Worm (Caenorhabditis elegans) whole organism, L1 larva: ENCODE data around the gene sdz-9.

Experiments used
- alr-1 ChIP-seq: fragments of 200-800 bp; sonication (Bioruptor generic); optimal IDR thresholded peaks from 2 replicates; lab custom pipeline; 2018; ENCODE audit warnings: borderline replicate concordance, mild to moderate bottlenecking, missing genetic modification characterization, missing compliant biosample characterization
- aly-2 ChIP-seq: fragments of 150-350 bp; optimal IDR thresholded peaks from 2 replicates; lab custom pipeline; 2014; ENCODE audit warnings: missing biosample characterization, missing genetic modification characterization
- blmp-1 ChIP-seq: fragments of 150-350 bp; optimal IDR thresholded peaks from 2 replicates; lab custom pipeline; 2014; ENCODE audit warnings: missing biosample characterization, missing genetic modification characterization
- ceh-63 ChIP-seq: fragments of 200-800 bp; sonication (Bioruptor generic); optimal IDR thresholded peaks from 2 replicates; lab custom pipeline; 2018; ENCODE audit warnings: mild to moderate bottlenecking, missing genetic modification characterization, missing compliant biosample characterization
- ceh-8 ChIP-seq: fragments of 200-800 bp; sonication (Bioruptor generic); optimal IDR thresholded peaks from 2 replicates; lab custom pipeline; 2018; ENCODE audit warnings: mild to moderate bottlenecking, missing genetic modification characterization, moderate library complexity, missing compliant biosample characterization
- ceh-82 ChIP-seq, 3 experiments: fragments of 150-350 bp in 1 of 3; sonication (generic microtip) in 2 of 3; optimal IDR thresholded peaks; 2 replicates each; lab custom pipeline; 2014 to 2017; ENCODE audit warnings: missing biosample characterization in 3 of 3, missing genetic modification characterization in 3 of 3
- ceh-90 ChIP-seq: sonication (generic microtip); optimal IDR thresholded peaks from 2 replicates; lab custom pipeline; 2016; ENCODE audit warnings: missing genetic modification characterization, missing compliant biosample characterization
- dsc-1 ChIP-seq: sonication (generic microtip); optimal IDR thresholded peaks from 2 replicates; lab custom pipeline; 2016; ENCODE audit warnings: mild to moderate bottlenecking, missing genetic modification characterization, missing compliant biosample characterization
- efl-1 ChIP-seq, 4 experiments: fragments of 150-350 bp; optimal IDR thresholded peaks in 3 of 4; peaks in 1 of 4; 1 replicate in 1 of 4; 2 replicates in 3 of 4; lab custom pipeline; 2014; ENCODE audit warnings: missing biosample characterization in 2 of 4, missing genetic modification characterization in 2 of 4, missing genetic modification reagents in 2 of 4
- egl-27 ChIP-seq, 2 experiments: fragments of 150-350 bp in 1 of 2; sonication (generic microtip); optimal IDR thresholded peaks; 3 replicates each; lab custom pipeline; 2017 to 2018; ENCODE audit warnings: missing biosample characterization in 2 of 2, missing genetic modification characterization in 2 of 2, missing genetic modification reagents in 2 of 2
- elt-3 ChIP-seq, 6 experiments: fragments of 150-350 bp in 1 of 6; sonication (generic microtip); optimal IDR thresholded peaks; 2 replicates each; lab custom pipeline; 2017 to 2018; ENCODE audit warnings: missing biosample characterization in 6 of 6, missing genetic modification characterization in 6 of 6, inconsistent platforms in 1 of 6
- fkh-10 ChIP-seq: sonication (generic microtip); optimal IDR thresholded peaks from 2 replicates; lab custom pipeline; 2017; ENCODE audit warnings: missing biosample characterization, missing genetic modification reagents, missing genetic modification characterization
- fkh-4 ChIP-seq: sonication (generic microtip); optimal IDR thresholded peaks from 2 replicates; lab custom pipeline; 2016; ENCODE audit warnings: missing compliant biosample characterization, missing genetic modification characterization, borderline replicate concordance
- hlh-4 ChIP-seq: sonication (generic microtip); optimal IDR thresholded peaks from 2 replicates; lab custom pipeline; 2016; ENCODE audit warnings: mild to moderate bottlenecking, missing genetic modification characterization, missing compliant biosample characterization
- hpl-2 ChIP-seq: fragments of 150-350 bp; optimal IDR thresholded peaks from 2 replicates; lab custom pipeline; 2014; ENCODE audit warnings: missing biosample characterization, missing genetic modification reagents, missing genetic modification characterization
- irx-1 ChIP-seq: sonication (generic microtip); optimal IDR thresholded peaks from 2 replicates; lab custom pipeline; 2016; ENCODE audit warnings: missing genetic modification characterization, missing compliant biosample characterization
- jun-1 ChIP-seq: fragments of 150-350 bp; optimal IDR thresholded peaks from 2 replicates; lab custom pipeline; 2014; ENCODE audit warnings: missing biosample characterization, missing genetic modification reagents, missing genetic modification characterization
- lin-13 ChIP-seq: fragments of 150-350 bp; optimal IDR thresholded peaks from 2 replicates; lab custom pipeline; 2014; ENCODE audit warnings: missing biosample characterization, missing genetic modification reagents, missing genetic modification characterization
- lin-15B ChIP-seq: fragments of 150-350 bp; sonication (generic microtip); optimal IDR thresholded peaks from 3 replicates; lab custom pipeline; 2014; ENCODE audit warnings: missing biosample characterization, missing genetic modification characterization
- lin-39 ChIP-seq: fragments of 150-350 bp; optimal IDR thresholded peaks from 2 replicates; lab custom pipeline; 2014; ENCODE audit warnings: missing biosample characterization, missing genetic modification reagents, missing genetic modification characterization
- lsy-2 ChIP-seq, 2 experiments: fragments of 150-350 bp; optimal IDR thresholded peaks; 2 replicates each; lab custom pipeline; 2014; ENCODE audit warnings: missing biosample characterization in 2 of 2, missing genetic modification characterization in 2 of 2
- mab-9 ChIP-seq: fragments of 200-800 bp; sonication (Bioruptor generic); IDR thresholded peaks from 2 replicates; pipeline ENCODE4 v1.3.6; 2022; ENCODE audit warnings: missing genetic modification reagents, missing genetic modification characterization, missing compliant biosample characterization
- mep-1 ChIP-seq: fragments of 150-350 bp; optimal IDR thresholded peaks from 2 replicates; lab custom pipeline; 2014; ENCODE audit warnings: missing biosample characterization, missing genetic modification characterization
- nhr-20 ChIP-seq: sonication (generic microtip); optimal IDR thresholded peaks from 2 replicates; lab custom pipeline; 2016; ENCODE audit warnings: mild to moderate bottlenecking, missing genetic modification characterization, missing compliant biosample characterization
- nhr-237 ChIP-seq: fragments of 150-350 bp; optimal IDR thresholded peaks from 2 replicates; lab custom pipeline; 2014; ENCODE audit warnings: missing biosample characterization, missing genetic modification characterization
- nhr-47 ChIP-seq: sonication (generic microtip); optimal IDR thresholded peaks from 2 replicates; lab custom pipeline; 2016; ENCODE audit warnings: mild to moderate bottlenecking, missing genetic modification characterization, moderate library complexity, missing compliant biosample characterization
- nhr-71 ChIP-seq: sonication (generic microtip); optimal IDR thresholded peaks from 2 replicates; lab custom pipeline; 2016; ENCODE audit warnings: mild to moderate bottlenecking, missing genetic modification characterization, moderate library complexity, missing compliant biosample characterization
- nhr-76 ChIP-seq: sonication (generic microtip); optimal IDR thresholded peaks from 2 replicates; lab custom pipeline; 2017; ENCODE audit warnings: missing biosample characterization, missing genetic modification characterization
- nhr-77 ChIP-seq: fragments of 150-350 bp; optimal IDR thresholded peaks from 2 replicates; lab custom pipeline; 2014; ENCODE audit warnings: missing biosample characterization, missing genetic modification characterization
- nhr-84 ChIP-seq: sonication (generic microtip); optimal IDR thresholded peaks from 2 replicates; lab custom pipeline; 2017; ENCODE audit warnings: missing biosample characterization, missing genetic modification characterization
- nhr-85 ChIP-seq: sonication (generic microtip); peaks from one replicate; lab custom pipeline; 2016; ENCODE audit warnings: missing genetic modification characterization, inconsistent platforms, missing compliant biosample characterization
- pag-3 ChIP-seq: sonication (generic microtip); optimal IDR thresholded peaks from 2 replicates; lab custom pipeline; 2017; ENCODE audit warnings: missing genetic modification characterization, mild to moderate bottlenecking, missing compliant biosample characterization, antibody characterized with exemption, borderline replicate concordance; ENCODE audit not compliant: insufficient read depth
- pqm-1 ChIP-seq: sonication (generic microtip); optimal IDR thresholded peaks from 3 replicates; lab custom pipeline; 2017; ENCODE audit warnings: missing biosample characterization, missing genetic modification characterization
- rnt-1 ChIP-seq: sonication (generic microtip); optimal IDR thresholded peaks from 2 replicates; lab custom pipeline; 2016; ENCODE audit warnings: mild to moderate bottlenecking, missing genetic modification characterization, moderate library complexity, missing compliant biosample characterization
- skn-1 ChIP-seq: fragments of 150-350 bp; optimal IDR thresholded peaks from 2 replicates; lab custom pipeline; 2014; ENCODE audit warnings: missing biosample characterization, missing genetic modification characterization
- snpc-4 ChIP-seq: fragments of 150-350 bp; optimal IDR thresholded peaks from 2 replicates; lab custom pipeline; 2014; ENCODE audit warnings: missing biosample characterization, missing genetic modification characterization
- snu-23 ChIP-seq: sonication (generic microtip); optimal IDR thresholded peaks from 2 replicates; lab custom pipeline; 2016; ENCODE audit warnings: missing genetic modification characterization, missing compliant biosample characterization
- unc-130 ChIP-seq: fragments of 150-350 bp; optimal IDR thresholded peaks from 2 replicates; lab custom pipeline; 2017; ENCODE audit warnings: missing biosample characterization, missing genetic modification characterization, inconsistent platforms
- unc-98 ChIP-seq: fragments of 200-800 bp; sonication (Bioruptor generic); IDR thresholded peaks from 2 replicates; pipeline ENCODE4 v1.3.6; 2022; ENCODE audit warnings: missing genetic modification characterization, missing compliant biosample characterization
- vab-15 ChIP-seq: sonication (generic microtip); optimal IDR thresholded peaks from 2 replicates; lab custom pipeline; 2017; ENCODE audit warnings: missing genotype, mild to moderate bottlenecking, missing genetic modification characterization, missing compliant biosample characterization
- xbp-1 ChIP-seq: sonication (generic microtip); optimal IDR thresholded peaks from 2 replicates; lab custom pipeline; 2016; ENCODE audit warnings: missing genetic modification characterization, missing compliant biosample characterization
- zag-1 ChIP-seq: fragments of 150-350 bp; optimal IDR thresholded peaks from 2 replicates; lab custom pipeline; 2014; ENCODE audit warnings: missing biosample characterization, missing genetic modification characterization
- zip-4 ChIP-seq: fragments of 200-800 bp; sonication (Bioruptor generic); optimal IDR thresholded peaks from 2 replicates; lab custom pipeline; 2018; ENCODE audit warnings: mild to moderate bottlenecking, missing genetic modification characterization, moderate library complexity, missing compliant biosample characterization
- ztf-11 ChIP-seq, 2 experiments: sonication (generic microtip); optimal IDR thresholded peaks; 2 replicates each; lab custom pipeline; 2016 to 2017; ENCODE audit warnings: missing genetic modification characterization in 2 of 2, missing biosample characterization in 1 of 2, missing compliant biosample characterization in 1 of 2

The sdz-9 gene

DNA sequence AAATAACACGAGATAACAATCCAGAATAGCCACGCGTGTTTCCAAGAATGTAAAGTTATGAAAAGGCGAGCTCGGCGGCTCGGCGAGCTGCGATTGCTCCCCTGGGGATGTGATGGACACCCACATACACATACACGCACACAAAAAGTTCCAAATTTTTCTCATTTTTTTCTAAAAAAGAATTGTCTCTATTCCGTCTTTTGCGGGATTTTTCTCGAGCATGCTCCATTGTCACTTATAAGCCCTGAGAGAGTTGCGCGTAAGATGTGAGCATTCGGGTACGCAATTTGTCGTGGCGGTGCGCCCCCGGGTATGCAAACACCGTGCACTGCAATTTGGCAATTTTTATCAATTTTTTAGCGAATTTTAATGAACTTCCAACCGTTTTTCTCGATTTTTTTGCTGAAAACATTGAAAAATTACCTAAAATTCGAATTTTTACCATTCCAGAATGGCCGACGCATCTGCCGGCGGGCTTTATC lies 13.6 kb upstream of the sdz-9 start, which contains the start of the genes F08D12.12 and srpa-72 (continued):
- no peak for TF ChIP-seq irx-1
- TF ChIP-seq fkh-10 (GFP tag; lab: Kevin White, UChicago): no peak
- TF ChIP-seq nhr-47 (tag; lab: Kevin White, UChicago): no peak
- TF ChIP-seq aly-2 (tag; lab: Kevin White, UChicago): no peak
- TF ChIP-seq lin-39 (tag; lab: Kevin White, UChicago): no peak
- TF ChIP-seq mep-1: no peak
- no peak for TF ChIP-seq dsc-1 (tag; lab: Kevin White, UChicago)
- no peak for TF ChIP-seq nhr-20 (tag; lab: Kevin White, UChicago)
- TF ChIP-seq skn-1 (tag; lab: Kevin White, UChicago): no peak
- TF ChIP-seq pqm-1 (tag; lab: Kevin White, UChicago): no peak
- TF ChIP-seq egl-27 (tag; optimal IDR thresholded peaks at IDR 0.05; lab: Kevin White, UChicago): no peak
- peak; percentile 15 for TF ChIP-seq lin-15B (tag; lab: Kevin White, UChicago)
- no peak for TF ChIP-seq elt-3 (tag; optimal IDR thresholded peaks at IDR 0.05; lab: Kevin White, UChicago)
- no peak for TF ChIP-seq nhr-76 (tag; lab: Kevin White, UChicago)
- TF ChIP-seq nhr-77 (tag; lab: Kevin White, UChicago): no peak
- no peak for TF ChIP-seq unc-98 (GFP tag; lab: Robert Waterston, UW)
- TF ChIP-seq ceh-8 (GFP tag; lab: Kevin White, UChicago): no peak
- no peak for TF ChIP-seq nhr-85
- peak; percentile 36 to 63 for TF ChIP-seq lsy-2 (tag; optimal IDR thresholded peaks at IDR 0.05; lab: Kevin White, UChicago)
- no peak for TF ChIP-seq jun-1 (tag; lab: Kevin White, UChicago)
- TF ChIP-seq vab-15 (tag; lab: Kevin White, UChicago): peak; percentile 26
- TF ChIP-seq hpl-2 (GFP tag; lab: Kevin White, UChicago): no peak
- TF ChIP-seq snu-23 (GFP tag; lab: Kevin White, UChicago): peak; percentile 48
- no peak for TF ChIP-seq alr-1 (tag; lab: Kevin White, UChicago)
- no peak for TF ChIP-seq zag-1 (tag; lab: Kevin White, UChicago)
- no peak for TF ChIP-seq ztf-11 (tag; optimal IDR thresholded peaks at IDR 0.05; lab: Kevin White, UChicago)
- TF ChIP-seq snpc-4 (tag; lab: Kevin White, UChicago): no peak
- no peak for TF ChIP-seq rnt-1 (tag; lab: Kevin White, UChicago)
- TF ChIP-seq nhr-71 (tag; lab: Kevin White, UChicago): no peak
- no peak for TF ChIP-seq nhr-84 (tag; lab: Kevin White, UChicago)
- peak in 2 of 3 experiments; percentile 27 to 41 for TF ChIP-seq ceh-82 (tag; optimal IDR thresholded peaks at IDR 0.05; lab: Kevin White, UChicago)

DNA sequence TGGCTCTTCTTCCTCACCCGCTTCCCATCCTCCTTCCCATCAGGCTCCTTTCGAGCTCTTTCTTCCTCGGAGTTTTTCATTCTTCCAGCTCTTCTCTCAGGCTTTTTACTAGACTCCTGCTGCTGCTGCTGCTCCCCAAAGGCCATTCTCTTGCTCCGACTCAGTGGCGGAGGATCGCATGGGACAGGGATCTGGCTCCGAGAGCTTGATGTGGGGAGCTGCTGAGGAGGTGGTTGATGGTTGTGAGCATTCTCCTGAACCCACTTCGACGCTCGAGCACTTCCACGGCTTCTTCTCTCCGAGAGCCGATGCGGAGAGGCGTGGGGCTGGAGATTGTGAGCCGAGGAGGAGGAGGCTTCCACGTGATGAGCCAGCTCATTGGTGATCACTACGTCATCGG lies 12.4 kb upstream of the sdz-9 start:
- TF ChIP-seq efl-1 (optimal IDR thresholded peaks at IDR 0.05; lab: Kevin White, UChicago) (no peak), efl-1 (GFP tag; optimal IDR thresholded peaks at IDR 0.05 in 1 of 2; lab: Kevin White, UChicago) (peak in 1 of 2 experiments; percentile 49), zip-4 (no peak)

DNA sequence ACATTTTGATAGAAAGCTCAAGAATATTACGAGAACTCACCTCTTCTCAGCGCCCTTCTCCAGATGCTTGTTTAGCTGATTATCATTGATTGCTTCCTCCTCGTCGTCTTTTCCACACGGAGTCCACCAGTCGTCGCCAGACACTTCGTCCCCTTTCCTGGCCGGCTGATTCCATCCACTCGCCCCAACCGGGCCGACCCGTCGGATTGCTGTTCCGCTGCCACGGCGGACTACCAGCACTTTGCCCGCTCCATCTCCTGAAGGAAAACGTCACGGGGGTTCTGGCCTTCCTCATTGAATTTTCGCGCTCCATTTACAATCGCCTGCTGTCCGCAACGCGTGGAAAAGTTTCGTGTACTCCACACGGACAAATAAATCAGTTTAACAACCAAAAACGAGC lies 9.9 kb upstream of the sdz-9 start:
- TF ChIP-seq fkh-4 (no peak), nhr-237 (tag; lab: Kevin White, UChicago) (no peak), ceh-90 (tag; lab: Kevin White, UChicago) (no peak), pag-3 (no peak), efl-1 (optimal IDR thresholded peaks at IDR 0.05; lab: Kevin White, UChicago) (no peak), efl-1 (GFP tag; optimal IDR thresholded peaks at IDR 0.05 in 1 of 2; lab: Kevin White, UChicago) (no peak), blmp-1 (tag; lab: Kevin White, UChicago) (no peak), lin-13 (GFP tag; lab: Kevin White, UChicago) (no peak), nhr-20 (tag; lab: Kevin White, UChicago) (no peak), ceh-8 (GFP tag; lab: Kevin White, UChicago) (no peak), zip-4 (no peak), hlh-4 (tag; lab: Kevin White, UChicago) (no peak), snpc-4 (tag; lab: Kevin White, UChicago) (no peak), hpl-2 (GFP tag; lab: Kevin White, UChicago) (no peak), mab-9 (GFP tag; lab: Robert Waterston, UW) (no peak), xbp-1 (no peak), unc-130 (tag; lab: Kevin White, UChicago) (no peak), ceh-63 (GFP tag; lab: Kevin White, UChicago) (no peak)
- TF ChIP-seq, all 84 proteins: peak for 0
